Worm (Caenorhabditis elegans) whole organism, L4 larva: ENCODE measurements around the gene nlp-79.

Experiments used
- Y75B8A.6 ChIP-seq: fragments of 200-800 bp; sonication (Bioruptor generic); IDR thresholded peaks from 2 replicates; pipeline ENCODE4 v1.3.6; 2022; ENCODE audit warnings: missing genetic modification reagents, missing genetic modification characterization, missing compliant biosample characterization
- ama-1 ChIP-seq: fragments of 150-350 bp; optimal IDR thresholded peaks from 2 replicates; lab custom pipeline; 2014; ENCODE audit warnings: inconsistent platforms, mixed read lengths
- ceh-44 ChIP-seq: fragments of 200-800 bp; sonication (Bioruptor generic); IDR thresholded peaks from 2 replicates; pipeline ENCODE4 v1.3.6; 2022; ENCODE audit warnings: missing genetic modification reagents, missing genetic modification characterization, missing compliant biosample characterization
- lin-39 ChIP-seq: fragments of 150-350 bp; optimal IDR thresholded peaks from 2 replicates; lab custom pipeline; 2014; ENCODE audit warnings: missing biosample characterization, missing genetic modification reagents, missing genetic modification characterization
- nhr-111 ChIP-seq: fragments of 200-800 bp; sonication (Bioruptor generic); optimal IDR thresholded peaks from 2 replicates; lab custom pipeline; 2018; ENCODE audit warnings: mild to moderate bottlenecking, missing genetic modification characterization, missing compliant biosample characterization
- nhr-6 ChIP-seq: fragments of 150-350 bp; optimal IDR thresholded peaks from 2 replicates; lab custom pipeline; 2014; ENCODE audit warnings: missing biosample characterization, missing genetic modification characterization
- saeg-2 ChIP-seq: fragments of 200-800 bp; sonication (Bioruptor generic); IDR thresholded peaks from 2 replicates; pipeline ENCODE4 v1.3.6; 2022; ENCODE audit warnings: missing genetic modification reagents, missing genetic modification characterization, missing compliant biosample characterization
- snpc-4 ChIP-seq: fragments of 150-350 bp; optimal IDR thresholded peaks from 2 replicates; lab custom pipeline; 2014; ENCODE audit warnings: missing biosample characterization, missing genetic modification characterization
- ztf-11 ChIP-seq: fragments of 150-350 bp; optimal IDR thresholded peaks from 2 replicates; lab custom pipeline; 2014; ENCODE audit warnings: missing biosample characterization, missing genetic modification characterization

DNA sequence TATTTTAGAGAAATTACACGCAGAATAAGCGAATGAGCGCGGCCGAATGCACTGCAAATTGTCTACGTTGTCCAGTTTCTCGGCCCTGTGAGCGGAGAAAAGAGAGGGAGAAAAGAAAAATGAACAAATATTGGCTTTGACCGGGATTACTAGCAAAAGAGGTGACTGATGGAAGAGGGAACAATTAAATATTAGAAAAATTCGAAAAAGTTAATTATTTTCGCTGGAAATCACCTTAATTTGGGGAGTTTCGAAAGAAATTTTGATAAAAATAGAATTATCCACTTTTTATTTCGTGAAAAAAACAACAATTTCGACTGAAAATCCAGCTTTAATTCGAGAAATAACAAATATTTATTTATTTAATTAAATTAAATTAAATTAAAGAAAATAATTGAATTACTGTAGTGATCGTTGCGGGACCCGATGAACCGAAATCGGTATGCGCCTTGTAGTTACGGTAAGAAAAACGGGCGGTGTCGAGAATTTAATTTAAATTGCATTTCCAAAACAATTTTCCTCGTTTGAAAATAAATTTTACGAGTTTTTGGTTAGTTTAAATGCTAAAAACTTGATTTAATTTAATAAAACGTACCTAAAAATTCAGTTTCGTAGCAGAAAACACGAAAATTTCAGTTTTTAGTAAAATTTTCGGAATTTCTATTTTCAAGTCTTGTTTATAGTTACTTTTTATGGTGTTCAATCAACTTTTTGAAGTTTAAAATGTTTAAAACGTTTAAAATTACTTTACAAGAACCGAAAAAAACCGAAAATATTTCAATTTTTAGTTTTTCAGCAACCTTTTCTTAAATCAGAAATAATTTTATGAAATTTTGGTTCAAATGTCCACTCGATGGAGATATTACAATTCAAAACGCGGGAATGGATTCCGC, 5.3 kb downstream of the nlp-79 start, which contains the start of the genes crld-1 and msh-5:
- TF ChIP-seq lin-39 (tag; lab: Kevin White, UChicago) (no peak), nhr-6 (tag; lab: Kevin White, UChicago) (no peak), nhr-111 (GFP tag; lab: Kevin White, UChicago) (no peak), ama-1 (lab: Kevin White, UChicago) (no peak), snpc-4 (no peak), ztf-11 (tag; lab: Kevin White, UChicago) (no peak), Y75B8A.6 (no peak), saeg-2 (no peak), ceh-44 (GFP tag; lab: Robert Waterston, UW) (no peak)
